Worm (Caenorhabditis elegans): Measurements from ENCODE around the gene Y65A5A.2.

- TF ChIP-seq fkh-10 (GFP tag; optimal IDR thresholded peaks at IDR 0.05) = no peak
- no peak for TF ChIP-seq unc-42 (tag; optimal IDR thresholded peaks at IDR 0.05)
- no peak for TF ChIP-seq pha-2 (tag; optimal IDR thresholded peaks at IDR 0.05)
- TF ChIP-seq unc-86 (tag; optimal IDR thresholded peaks at IDR 0.05) = no peak
These were observed 30.9 kb upstream of the Y65A5A.2 start for ce11 chrIV:16380937-16381336.

Data from whole organism, late embryonic.